Fruit fly (Drosophila melanogaster) whole organism, embryonic: ENCODE data around the gene CG14646.

Experiments
- Bdp1 ChIP-seq: fragments of 200-800 bp; sonication (Bioruptor generic); optimal IDR thresholded peaks from 3 replicates; lab custom pipeline; 2016; ENCODE audit warnings: missing biosample characterization, missing genetic modification characterization
- CG10431 ChIP-seq: fragments of 200-800 bp; sonication (Bioruptor generic); optimal IDR thresholded peaks from 3 replicates; lab custom pipeline; 2018; ENCODE audit warnings: missing biosample characterization, mild to moderate bottlenecking, missing genetic modification characterization
- CG10565 ChIP-seq: fragments of 200-800 bp; sonication (Bioruptor generic); optimal IDR thresholded peaks from 3 replicates; lab custom pipeline; 2016; ENCODE audit warnings: missing biosample characterization, mild to moderate bottlenecking, missing genetic modification characterization
- CG10654 ChIP-seq: fragments of 200-800 bp; sonication (Bioruptor generic); optimal IDR thresholded peaks from 2 replicates; lab custom pipeline; 2016; ENCODE audit warnings: missing biosample characterization, missing genetic modification characterization
- CG12071 ChIP-seq: fragments of 200-800 bp; sonication (Bioruptor generic); optimal IDR thresholded peaks from 3 replicates; lab custom pipeline; 2018; ENCODE audit warnings: missing biosample characterization, mild to moderate bottlenecking, missing genetic modification characterization
- CG12769 ChIP-seq: fragments of 200-800 bp; sonication (Bioruptor generic); optimal IDR thresholded peaks from 2 replicates; lab custom pipeline; 2019; ENCODE audit warnings: missing biosample characterization, mild to moderate bottlenecking, missing genetic modification characterization, moderate library complexity
- CG13775 ChIP-seq: fragments of 200-800 bp; sonication (Bioruptor generic); optimal IDR thresholded peaks from 3 replicates; lab custom pipeline; 2017; ENCODE audit warnings: missing biosample characterization, mild to moderate bottlenecking, missing genetic modification characterization
- CG14667 ChIP-seq: fragments of 200-800 bp; sonication (Bioruptor generic); IDR thresholded peaks from 2 replicates; pipeline ENCODE4 v1.3.6; 2022; ENCODE audit warnings: missing biosample characterization, missing genetic modification characterization
- CG15601 ChIP-seq: fragments of 200-800 bp; sonication (Bioruptor generic); optimal IDR thresholded peaks from 3 replicates; lab custom pipeline; 2019; ENCODE audit warnings: missing biosample characterization, mild to moderate bottlenecking, missing genetic modification characterization, moderate library complexity
- CG1603 ChIP-seq: fragments of 200-800 bp; sonication (Bioruptor generic); optimal IDR thresholded peaks from 2 replicates; lab custom pipeline; 2019; ENCODE audit warnings: missing biosample characterization, mild to moderate bottlenecking, missing genetic modification characterization, moderate library complexity
- CG1792 ChIP-seq: fragments of 200-800 bp; sonication (Bioruptor generic); optimal IDR thresholded peaks from 2 replicates; lab custom pipeline; 2016; ENCODE audit warnings: missing biosample characterization, missing genetic modification characterization
- CG18262 ChIP-seq: fragments of 200-800 bp; optimal IDR thresholded peaks from 3 replicates; lab custom pipeline; 2019; ENCODE audit warnings: missing biosample characterization, mild to moderate bottlenecking, missing genetic modification characterization, moderate library complexity
- CG3065 ChIP-seq: fragments of 200-800 bp; sonication (Bioruptor generic); optimal IDR thresholded peaks from 2 replicates; lab custom pipeline; 2016; ENCODE audit warnings: missing biosample characterization, missing genetic modification characterization
- CG31441 ChIP-seq: fragments of 200-800 bp; sonication (Bioruptor generic); IDR thresholded peaks from 2 replicates; pipeline ENCODE4 v1.3.6; 2022; ENCODE audit warnings: missing biosample characterization, missing genetic modification characterization
- CG32767 ChIP-seq: fragments of 200-800 bp; sonication (Bioruptor generic); IDR thresholded peaks from 2 replicates; pipeline ENCODE4 v1.3.6; 2022; ENCODE audit warnings: missing biosample characterization, missing genetic modification characterization
- CG34376 ChIP-seq: fragments of 200-800 bp; sonication (Bioruptor generic); optimal IDR thresholded peaks from 2 replicates; lab custom pipeline; 2018; ENCODE audit warnings: missing biosample characterization, mild to moderate bottlenecking, missing genetic modification characterization
- CG42726 ChIP-seq: fragments of 200-800 bp; sonication (Bioruptor generic); IDR thresholded peaks from 2 replicates; pipeline ENCODE4 v1.3.6; 2022; ENCODE audit warnings: missing biosample characterization, missing genetic modification characterization; ENCODE audit not compliant: partially characterized antibody
- CG4282 ChIP-seq: fragments of 200-800 bp; sonication (Bioruptor generic); optimal IDR thresholded peaks from 2 replicates; lab custom pipeline; 2016; ENCODE audit warnings: missing biosample characterization, missing genetic modification characterization
- CG5180 ChIP-seq: fragments of 200-800 bp; sonication (Bioruptor generic); optimal IDR thresholded peaks from 3 replicates; lab custom pipeline; 2017; ENCODE audit warnings: missing biosample characterization, missing genetic modification characterization, mild to moderate bottlenecking, moderate library complexity, missing genetic modification reagents
- Dip2 ChIP-seq: fragments of 200-800 bp; sonication (Bioruptor generic); IDR thresholded peaks from 2 replicates; pipeline ENCODE4 v1.3.6; 2022; ENCODE audit warnings: missing biosample characterization, missing genetic modification characterization
- Doc3 ChIP-seq: fragments of 200-800 bp; sonication (Bioruptor generic); IDR thresholded peaks from 3 replicates; pipeline ENCODE4 v1.3.6; 2022; ENCODE audit warnings: missing biosample characterization, missing genetic modification characterization; ENCODE audit not compliant: partially characterized antibody
- HmgD ChIP-seq: fragments of 200-800 bp; sonication (Bioruptor generic); optimal IDR thresholded peaks from 3 replicates; lab custom pipeline; 2016; ENCODE audit warnings: missing biosample characterization, missing genetic modification characterization
- Hr39 ChIP-seq: fragments of >200 bp; optimal IDR thresholded peaks from 2 replicates; lab custom pipeline; 2017
- NC2α ChIP-seq: fragments of 200-800 bp; sonication (Bioruptor generic); optimal IDR thresholded peaks from 2 replicates; lab custom pipeline; 2016; ENCODE audit warnings: missing biosample characterization, missing genetic modification characterization
- Opbp ChIP-seq: fragments of 200-800 bp; sonication (Bioruptor generic); IDR thresholded peaks from 3 replicates; pipeline ENCODE4 v1.3.6; 2022; ENCODE audit warnings: missing biosample characterization, missing genetic modification characterization; ENCODE audit not compliant: partially characterized antibody
- Optix ChIP-seq: fragments of 200-800 bp; sonication (Bioruptor generic); IDR thresholded peaks from 3 replicates; pipeline ENCODE4 v1.3.6; 2022; ENCODE audit warnings: missing biosample characterization, missing genetic modification characterization
- Sox100B ChIP-seq: fragments of 200-800 bp; sonication (Bioruptor generic); optimal IDR thresholded peaks from 3 replicates; lab custom pipeline; 2018; ENCODE audit warnings: missing biosample characterization, mild to moderate bottlenecking, missing genetic modification characterization
- Sry-δ ChIP-seq: fragments of 200-800 bp; sonication (Bioruptor generic); optimal IDR thresholded peaks from 2 replicates; lab custom pipeline; 2016; ENCODE audit warnings: missing biosample characterization, missing genetic modification characterization
- TFAM ChIP-seq: fragments of 200-800 bp; sonication (Bioruptor generic); optimal IDR thresholded peaks from 2 replicates; lab custom pipeline; 2017; ENCODE audit warnings: missing biosample characterization, missing genetic modification characterization, inconsistent platforms
- Vsx1 ChIP-seq: fragments of 200-800 bp; sonication (Bioruptor generic); optimal IDR thresholded peaks from 2 replicates; lab custom pipeline; 2017; ENCODE audit warnings: missing biosample characterization, mild to moderate bottlenecking, missing genetic modification characterization, missing genetic modification reagents
- ac ChIP-seq: fragments of 200-800 bp; sonication (Bioruptor generic); optimal IDR thresholded peaks from 3 replicates; lab custom pipeline; 2017; ENCODE audit warnings: missing biosample characterization, mild to moderate bottlenecking, missing genetic modification characterization
- amos ChIP-seq: fragments of 200-800 bp; sonication (Bioruptor generic); IDR thresholded peaks from 2 replicates; pipeline ENCODE4 v1.3.6; 2022; ENCODE audit warnings: missing biosample characterization, missing genetic modification characterization; ENCODE audit not compliant: partially characterized antibody
- aop ChIP-seq: fragments of 200-800 bp; sonication (Bioruptor generic); IDR thresholded peaks from 2 replicates; pipeline ENCODE4 v1.3.6; 2022; ENCODE audit warnings: missing biosample characterization, missing genetic modification characterization
- ara ChIP-seq: fragments of 200-800 bp; sonication (Bioruptor generic); IDR thresholded peaks from 2 replicates; pipeline ENCODE4 v1.3.6; 2022; ENCODE audit warnings: missing biosample characterization, missing genetic modification characterization
- az2 ChIP-seq: fragments of 200-800 bp; sonication (Bioruptor generic); optimal IDR thresholded peaks from 3 replicates; lab custom pipeline; 2016; ENCODE audit warnings: missing biosample characterization, missing genetic modification characterization
- chinmo ChIP-seq: fragments of 200-800 bp; sonication (Bioruptor generic); IDR thresholded peaks from 4 replicates; pipeline ENCODE4 v1.3.6; 2022; ENCODE audit warnings: missing biosample characterization, missing genetic modification characterization; ENCODE audit not compliant: partially characterized antibody
- ewg ChIP-seq: fragments of 200-800 bp; sonication (Bioruptor generic); optimal IDR thresholded peaks from 3 replicates; lab custom pipeline; 2017; ENCODE audit warnings: mild to moderate bottlenecking, missing biosample characterization, missing genetic modification reagents, missing genetic modification characterization
- fru ChIP-seq: fragments of >200 bp; optimal IDR thresholded peaks from 2 replicates; lab custom pipeline; 2017
- gcm2 ChIP-seq: fragments of 200-800 bp; sonication (Bioruptor generic); optimal IDR thresholded peaks from 2 replicates; lab custom pipeline; 2016; ENCODE audit warnings: missing biosample characterization, missing genetic modification characterization
- hbn ChIP-seq: fragments of 200-800 bp; sonication (Bioruptor generic); IDR thresholded peaks from 2 replicates; pipeline ENCODE4 v1.3.6; 2022; ENCODE audit warnings: missing biosample characterization, missing genetic modification characterization; ENCODE audit not compliant: partially characterized antibody
- hkb ChIP-seq, 2 experiments: fragments of 200-800 bp in 1 of 2; fragments of >200 bp in 1 of 2; sonication (Bioruptor generic) in 1 of 2; IDR thresholded peaks in 1 of 2; optimal IDR thresholded peaks in 1 of 2; 2 replicates each; pipeline versions ENCODE4 v1.3.6 to Lab custom; 2017 to 2022; ENCODE audit warnings: missing biosample characterization in 1 of 2, missing genetic modification characterization in 1 of 2
- hth ChIP-seq: fragments of >200 bp; optimal IDR thresholded peaks from 2 replicates; lab custom pipeline; 2017; ENCODE audit warnings: inconsistent platforms
- inv ChIP-seq: fragments of 200-800 bp; sonication (Bioruptor generic); IDR thresholded peaks from 2 replicates; pipeline ENCODE4 v1.3.6; 2022; ENCODE audit warnings: missing biosample characterization, missing genetic modification characterization; ENCODE audit not compliant: partially characterized antibody
- jigr1 ChIP-seq: fragments of 200-800 bp; sonication (Bioruptor generic); IDR thresholded peaks from 3 replicates; pipeline ENCODE4 v1.3.6; 2022; ENCODE audit warnings: missing biosample characterization, missing genetic modification characterization
- lilli ChIP-seq: fragments of 200-800 bp; sonication (Bioruptor generic); optimal IDR thresholded peaks from 3 replicates; lab custom pipeline; 2016; ENCODE audit warnings: missing biosample characterization, missing genetic modification characterization
- psq ChIP-seq: fragments of 200-800 bp; sonication (Bioruptor generic); optimal IDR thresholded peaks from 2 replicates; lab custom pipeline; 2017; ENCODE audit warnings: missing biosample characterization, missing genetic modification characterization
- sug ChIP-seq: fragments of 200-800 bp; optimal IDR thresholded peaks from 2 replicates; lab custom pipeline; 2019; ENCODE audit warnings: missing biosample characterization, mild to moderate bottlenecking, missing genetic modification characterization, moderate library complexity
- tio ChIP-seq: fragments of 200-800 bp; sonication (Bioruptor generic); optimal IDR thresholded peaks from 2 replicates; lab custom pipeline; 2017; ENCODE audit warnings: missing biosample characterization, missing genetic modification characterization, inconsistent platforms
- zen ChIP-seq: fragments of 200-800 bp; sonication (Bioruptor generic); optimal IDR thresholded peaks from 3 replicates; lab custom pipeline; 2018; ENCODE audit warnings: missing biosample characterization, mild to moderate bottlenecking, missing genetic modification characterization, moderate library complexity
- zf30C ChIP-seq: fragments of 200-800 bp; sonication (Bioruptor generic); optimal IDR thresholded peaks from 3 replicates; lab custom pipeline; 2018; ENCODE audit warnings: missing biosample characterization, mild to moderate bottlenecking, missing genetic modification characterization

CG14646 gene

dm6 chr3R:4433441-4434077, 43.4 kb downstream of the CG14646 start, which contains the start of the genes eIF3a and CG1074 (continued):
- TF ChIP-seq gcm2 (GFP tag; lab: Kevin White, UChicago) (peak; percentile 51), CG31441 (GFP tag; lab: Robert Waterston, UW) (no peak; the same call in 1 of the 2 replicates), lilli (GFP tag; lab: Kevin White, UChicago) (peak; percentile 79), Bdp1 (GFP tag; lab: Kevin White, UChicago) (peak; percentile 50), aop (GFP tag; lab: Robert Waterston, UW) (no peak), sug (tag; lab: Kevin White, UChicago) (peak; percentile 77), Vsx1 (GFP tag; lab: Kevin White, UChicago) (no peak), CG18262 (peak; percentile 44), CG15601 (tag; lab: Kevin White, UChicago) (peak; percentile 55), CG42726 (GFP tag; lab: Robert Waterston, UW) (peak; percentile 98), CG10565 (GFP tag; lab: Kevin White, UChicago) (no peak), Optix (GFP tag; lab: Robert Waterston, UW) (peak; percentile 60; the same call in 2 of the 3 replicates), Sox100B (GFP tag; lab: Kevin White, UChicago) (no peak), NC2α (GFP tag; lab: Kevin White, UChicago) (peak; percentile 54), az2 (GFP tag; lab: Kevin White, UChicago) (peak; percentile 30), jigr1 (GFP tag; lab: Robert Waterston, UW) (no peak), ara (GFP tag; lab: Robert Waterston, UW) (peak; percentile 47; the same call in 1 of the 2 replicates), TFAM (GFP tag; lab: Kevin White, UChicago) (no peak), CG4282 (GFP tag; lab: Kevin White, UChicago) (peak; percentile 56), Opbp (GFP tag; lab: Robert Waterston, UW) (peak; percentile 99), tio (GFP tag; lab: Kevin White, UChicago) (no peak), Dip2 (GFP tag; lab: Robert Waterston, UW) (no peak), zf30C (GFP tag; lab: Kevin White, UChicago) (no peak), CG10654 (GFP tag; lab: Kevin White, UChicago) (peak; percentile 40), CG10431 (GFP tag; lab: Kevin White, UChicago) (peak; percentile 67), ac (GFP tag; lab: Kevin White, UChicago) (peak; percentile 60), CG12071 (no peak), HmgD (peak; percentile 80), chinmo (GFP tag; lab: Robert Waterston, UW) (peak; percentile 97), zen (tag; lab: Kevin White, UChicago) (peak; percentile 84), fru (lab: Kevin White, UChicago) (no peak), CG3065 (GFP tag; lab: Kevin White, UChicago) (no peak), inv (GFP tag; lab: Robert Waterston, UW) (peak; percentile 96), CG13775 (GFP tag; lab: Kevin White, UChicago) (peak; percentile 71), CG34376 (GFP tag; lab: Kevin White, UChicago) (peak; percentile 89), CG12769 (tag; lab: Kevin White, UChicago) (no peak), ewg (GFP tag; lab: Kevin White, UChicago) (peak; percentile 62), CG1603 (peak; percentile 91), Hr39 (lab: Kevin White, UChicago) (no peak), Sry-δ (peak; percentile 91), hkb (optimal IDR thresholded peaks at IDR 0.05; lab: Kevin White, UChicago) (no peak), hkb (GFP tag; IDR thresholded peaks at IDR 0.05; lab: Robert Waterston, UW) (peak; percentile 46), hth (no peak), amos (peak; percentile 98), hbn (GFP tag; lab: Robert Waterston, UW) (peak; percentile 91), CG32767 (GFP tag; lab: Robert Waterston, UW) (peak; percentile 62; the same call in 1 of the 2 replicates), Doc3 (GFP tag; lab: Robert Waterston, UW) (peak; percentile 86), CG5180 (GFP tag; lab: Kevin White, UChicago) (no peak), CG1792 (GFP tag; lab: Kevin White, UChicago) (peak; percentile 69), CG14667 (GFP tag; lab: Robert Waterston, UW) (0 out of 2 replicates have a peak, but pooled peaks have one; percentile 23), psq (GFP tag; lab: Kevin White, UChicago) (peak; percentile 13)
